Worm (Caenorhabditis elegans): ENCODE data around the gene clec-56.
"Not testable (repeated sequence)": the region's sequence is repeated elsewhere in the genome, so short reads cannot be mapped to it uniquely, and the experiment has no call there.

clec-56 gene

DNA sequence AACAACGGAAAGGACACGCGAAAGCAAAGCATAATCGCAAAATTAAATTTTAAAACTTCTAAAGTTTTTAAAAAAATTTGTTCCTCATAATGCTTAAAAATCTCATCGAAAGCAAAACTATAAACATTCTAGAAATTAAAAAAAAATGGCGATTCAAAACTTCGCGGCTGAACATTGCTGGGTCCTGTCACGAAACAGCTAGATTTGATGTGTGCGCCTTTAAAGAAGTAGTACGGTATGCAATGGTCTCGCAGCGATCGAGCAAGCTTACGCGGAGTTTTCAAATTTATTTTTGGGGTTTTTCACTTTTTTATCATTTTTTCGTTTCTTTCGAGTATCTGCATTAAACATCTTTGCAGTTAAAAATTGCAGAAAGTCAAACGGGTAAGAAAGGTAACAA lies 17.1 kb upstream of the clec-56 start, which contains the start of gene coh-3:
Gene coh-3, plus strand, starts transcription at position 353 of the 400 bp plus-strand sequence.
- TF ChIP-seq pag-3 (tag; optimal IDR thresholded peaks at IDR 0.05; ENCODE audit: borderline replicate concordance, insufficient read depth) (no peak), elt-3 (tag; optimal IDR thresholded peaks at IDR 0.05) (no peak), nhr-19 (GFP tag; conservative IDR thresholded peaks at IDR 0.05) (no peak), ztf-4 (tag; optimal IDR thresholded peaks at IDR 0.05) (no peak), nhr-71 (tag; optimal IDR thresholded peaks at IDR 0.05) (no peak), unc-62 (GFP tag; optimal IDR thresholded peaks at IDR 0.05) (no peak), isw-1 (GFP tag; IDR thresholded peaks at IDR 0.05) (no peak), lin-15B (tag; optimal IDR thresholded peaks at IDR 0.05) (no peak), lin-35 (GFP tag; optimal IDR thresholded peaks at IDR 0.05) (no peak), irx-1 (tag; optimal IDR thresholded peaks at IDR 0.05) (no peak), unc-130 (tag; optimal IDR thresholded peaks at IDR 0.05) (no peak), pax-3 (tag; optimal IDR thresholded peaks at IDR 0.05) (no peak), nhr-28 (tag; optimal IDR thresholded peaks at IDR 0.05) (no peak)

DNA sequence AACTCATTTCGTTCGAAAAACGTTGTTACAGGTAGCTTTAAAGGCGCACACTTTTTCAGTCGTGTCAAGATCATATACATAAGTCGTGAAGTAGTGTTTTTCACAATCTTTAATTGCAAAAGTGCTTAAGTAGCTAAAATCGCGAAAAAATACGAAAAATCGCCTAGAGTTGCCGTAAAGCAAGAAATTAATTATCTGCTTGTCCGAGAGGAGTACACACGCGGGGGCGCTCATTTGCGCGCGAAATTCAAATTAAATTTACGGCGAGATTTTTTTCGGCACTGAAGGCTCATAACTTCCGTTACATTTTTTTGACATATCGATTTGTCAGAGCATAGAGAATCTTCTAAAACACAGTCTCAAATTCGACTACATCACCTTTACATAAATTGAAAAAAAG lies 14.1 kb upstream of the clec-56 start:
- TF ChIP-seq dpl-1 (GFP tag; optimal IDR thresholded peaks at IDR 0.05) (peak in 1 of 3 experiments; percentile 7), irx-1 (tag; optimal IDR thresholded peaks at IDR 0.05) (no peak), efl-1 (optimal IDR thresholded peaks at IDR 0.05) (peak in 1 of 2 experiments; percentile 6), efl-1 (GFP tag; optimal IDR thresholded peaks at IDR 0.05 in 1 of 2) (peak; percentile 15 to 86)

DNA sequence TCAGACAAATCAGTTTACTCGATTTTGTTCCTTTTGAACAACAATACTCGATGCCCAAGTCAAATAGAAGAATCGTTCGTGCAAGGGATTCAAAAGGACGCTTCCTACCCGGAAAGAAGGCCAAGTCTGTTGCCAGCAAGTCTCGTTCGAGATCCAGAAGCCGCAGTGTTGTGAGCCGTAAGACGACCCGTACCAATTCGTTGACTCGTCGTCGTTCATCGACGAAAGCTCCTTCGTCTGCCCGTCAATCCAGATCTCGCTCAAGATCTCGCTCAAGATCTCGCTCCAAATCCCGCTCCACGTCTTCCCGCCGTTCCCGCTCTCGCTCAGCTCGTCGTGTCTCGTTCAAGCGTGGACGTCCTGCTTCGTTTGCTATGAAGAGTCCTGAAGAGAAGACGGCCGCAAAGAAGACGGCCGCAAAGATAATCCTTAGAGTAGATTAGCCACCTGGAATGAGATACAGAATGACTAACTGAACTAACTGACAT lies 13.5 kb upstream of the clec-56 start, which contains the start of gene F08H9.2:
Gene F08H9.2, plus strand, starts transcription at position 51 of the 488 bp plus-strand sequence.
- TF ChIP-seq C34B4.2 (tag; optimal IDR thresholded peaks at IDR 0.05): no peak
- no peak for TF ChIP-seq tbx-2 (tag; optimal IDR thresholded peaks at IDR 0.05)

DNA sequence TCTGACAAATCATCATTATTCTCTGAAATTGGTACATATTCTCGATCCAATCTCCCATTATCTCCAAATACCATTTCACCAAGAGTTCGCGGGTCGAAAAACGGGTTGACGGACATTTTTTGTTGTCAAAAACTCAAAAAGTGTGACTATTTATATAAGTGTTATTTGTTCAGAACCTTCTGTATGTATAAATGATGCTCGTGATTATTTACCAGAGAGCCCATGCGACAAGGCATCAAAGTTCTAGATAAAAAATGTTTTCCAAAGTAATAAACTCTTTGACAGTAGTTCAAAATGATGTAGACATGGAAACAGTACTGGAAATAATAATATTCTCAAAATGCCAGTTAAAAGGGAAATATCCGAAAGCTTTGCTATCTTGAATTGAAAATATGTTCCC lies 11.5 kb upstream of the clec-56 start:
- peak; percentile 1 for TF ChIP-seq skn-1 (tag; optimal IDR thresholded peaks at IDR 0.05)
- TF ChIP-seq sup-37 (GFP tag; optimal IDR thresholded peaks at IDR 0.05): no peak

ce11 chrV:14463087-14463486 lies 11.1 kb upstream of the clec-56 start, which contains the start of gene F08H9.3:
Gene F08H9.3 (minus strand): TSS chrV:14463338.
- TF ChIP-seq nhr-71 (tag; optimal IDR thresholded peaks at IDR 0.05) (peak; percentile 16), elt-2 (tag; optimal IDR thresholded peaks at IDR 0.05) (peak; percentile 85), efl-1 (GFP tag; optimal IDR thresholded peaks at IDR 0.05 in 1 of 2) (peak in 1 of 2 experiments; percentile 84), nhr-20 (tag; optimal IDR thresholded peaks at IDR 0.05) (peak; percentile 9), snpc-4 (tag; optimal IDR thresholded peaks at IDR 0.05) (peak; percentile 86), nhr-90 (tag; optimal IDR thresholded peaks at IDR 0.05; ENCODE audit: poor library complexity) (peak; percentile 26)
- not testable (repeated sequence) for TF ChIP-seq efl-1 (optimal IDR thresholded peaks at IDR 0.05)

- TF ChIP-seq egl-27 (tag; optimal IDR thresholded peaks at IDR 0.05) (no peak), aha-1 (tag; optimal IDR thresholded peaks at IDR 0.05) (no peak), nhr-84 (tag; optimal IDR thresholded peaks at IDR 0.05) (no peak), Y116A8C.19 (tag; optimal IDR thresholded peaks at IDR 0.05; ENCODE audit: borderline replicate concordance) (no peak), nhr-19 (GFP tag; conservative IDR thresholded peaks at IDR 0.05) (no peak), sox-4 (tag; optimal IDR thresholded peaks at IDR 0.05) (no peak), grh-1 (GFP tag; IDR thresholded peaks at IDR 0.05) (no peak), ceh-90 (tag; optimal IDR thresholded peaks at IDR 0.05) (no peak), lsy-2 (tag; optimal IDR thresholded peaks at IDR 0.05) (no peak), ceh-82 (tag; optimal IDR thresholded peaks at IDR 0.05) (no peak), vab-15 (tag; optimal IDR thresholded peaks at IDR 0.05) (no peak), snu-23 (GFP tag; optimal IDR thresholded peaks at IDR 0.05) (no peak), nhr-90 (tag; optimal IDR thresholded peaks at IDR 0.05; ENCODE audit: poor library complexity) (no peak), sup-37 (GFP tag; optimal IDR thresholded peaks at IDR 0.05) (no peak)
These were observed 9.8 kb upstream of the clec-56 start, which contains the start of gene F08H9.4 for ce11 chrV:14464368-14464767. Gene F08H9.4 (minus strand): TSS chrV:14464428.

Measured in whole organism, L1 larva.